Fruit fly (Drosophila melanogaster) whole organism: ENCODE data around the gene CG9240.

ENCODE experiments used
- CG8478 ChIP-seq: fragments of >200 bp; optimal IDR thresholded peaks from 2 replicates; lab custom pipeline; 2018; ENCODE audit warnings: inconsistent platforms
- Dll ChIP-seq: fragments of >200 bp; optimal IDR thresholded peaks from 2 replicates; lab custom pipeline; 2017
- EcR ChIP-seq, 2 experiments: fragments of >200 bp; optimal IDR thresholded peaks; 2 replicates each; lab custom pipeline; 2017; ENCODE audit warnings: missing biosample characterization in 2 of 2, missing genetic modification characterization in 2 of 2, missing genetic modification reagents in 2 of 2
- pan ChIP-seq: fragments of >200 bp; optimal IDR thresholded peaks from 2 replicates; lab custom pipeline; 2017
- psq ChIP-seq: fragments of >200 bp; optimal IDR thresholded peaks from 2 replicates; lab custom pipeline; 2017
- usp ChIP-seq: fragments of >200 bp; optimal IDR thresholded peaks from 2 replicates; lab custom pipeline; 2017; ENCODE audit warnings: missing biosample characterization, missing genetic modification characterization, mixed read lengths

- no peak for TF ChIP-seq Dll (lab: Kevin White, UChicago)
- TF ChIP-seq EcR (GFP tag; optimal IDR thresholded peaks at IDR 0.05; lab: Kevin White, UChicago): no peak
- no peak for TF ChIP-seq usp (GFP tag; lab: Kevin White, UChicago)
- no peak for TF ChIP-seq psq (lab: Kevin White, UChicago)
- no peak for TF ChIP-seq CG8478 (lab: Kevin White, UChicago)
- TF ChIP-seq pan (lab: Kevin White, UChicago): no peak
Measured at dm6 chrX:15671026-15671563, 30.0 kb downstream of the CG9240 start, which contains the start of gene CG15646.
